Fruit fly (Drosophila melanogaster): ENCODE measurements around the gene unc-13-4A.
A peak's percentile ranks its signal among the peaks of the same experiment; 100 is the strongest.

Gene unc-13-4A

dm6 chr3L:7262471-7262870 is 50.2 kb downstream of the unc-13-4A start (continued):
- TF ChIP-seq gcm (GFP tag; optimal IDR thresholded peaks at IDR 0.05) (no peak), CG17186 (GFP tag; optimal IDR thresholded peaks at IDR 0.05) (no peak), Eip74EF (GFP tag; optimal IDR thresholded peaks at IDR 0.05) (peak in 1 of 2 experiments; percentile 33), fru (optimal IDR thresholded peaks at IDR 0.05) (no peak), dpn (GFP tag; optimal IDR thresholded peaks at IDR 0.05) (peak in 1 of 2 experiments; percentile 33), crp (GFP tag; optimal IDR thresholded peaks at IDR 0.05) (no peak), pnt (GFP tag; optimal IDR thresholded peaks at IDR 0.05) (no peak), CG6689 (GFP tag; IDR thresholded peaks at IDR 0.05) (0 out of 2 replicates have a peak, but pooled peaks have one; percentile 17), Xrp1 (GFP tag; IDR thresholded peaks at IDR 0.05) (peak; percentile 7; the same call in 1 of the 2 replicates), ERR (GFP tag; optimal IDR thresholded peaks at IDR 0.05) (no peak), CG30403 (GFP tag; optimal IDR thresholded peaks at IDR 0.05) (peak; percentile 31), lab (GFP tag; optimal IDR thresholded peaks at IDR 0.05) (peak; percentile 25), CG17359 (tag; optimal IDR thresholded peaks at IDR 0.05) (peak; percentile 56), crc (GFP tag; optimal IDR thresholded peaks at IDR 0.05) (no peak), CG4707 (GFP tag; optimal IDR thresholded peaks at IDR 0.05) (no peak), CG17328 (GFP tag; IDR thresholded peaks at IDR 0.05) (0 out of 2 replicates have a peak, but pooled peaks have one; percentile 23), Sox100B (GFP tag; optimal IDR thresholded peaks at IDR 0.05) (peak; percentile 45), slp2 (GFP tag; optimal IDR thresholded peaks at IDR 0.05) (no peak)

- TF ChIP-seq kni (GFP tag; optimal IDR thresholded peaks at IDR 0.05), result peak; percentile 49
- TF ChIP-seq Abd-B (GFP tag; optimal IDR thresholded peaks at IDR 0.05), result peak; percentile 3
- TF ChIP-seq chinmo (GFP tag; IDR thresholded peaks at IDR 0.05; ENCODE audit: partially characterized antibody), result 0 out of 4 replicates have a peak, but pooled peaks have one; percentile 38
- TF ChIP-seq CG6813 (GFP tag; optimal IDR thresholded peaks at IDR 0.05), result no peak
- no peak for TF ChIP-seq CG6765 (GFP tag; optimal IDR thresholded peaks at IDR 0.05)
- peak; percentile 12 for TF ChIP-seq sd (tag; optimal IDR thresholded peaks at IDR 0.05)
- no peak for TF ChIP-seq sug (tag; optimal IDR thresholded peaks at IDR 0.05)
- peak; percentile 51 for TF ChIP-seq CG31224 (GFP tag; IDR thresholded peaks at IDR 0.05)
- TF ChIP-seq Med (GFP tag), result peak; percentile 13
- TF ChIP-seq Hr39 (optimal IDR thresholded peaks at IDR 0.05), result peak; percentile 80
- no peak for TF ChIP-seq slou (GFP tag; optimal IDR thresholded peaks at IDR 0.05)
- TF ChIP-seq CG11456 (GFP tag; IDR thresholded peaks at IDR 0.05), result 0 out of 3 replicates have a peak, but pooled peaks have one; percentile 53
- 0 out of 3 replicates have a peak, but pooled peaks have one; percentile 20 for TF ChIP-seq ci (GFP tag; IDR thresholded peaks at IDR 0.05)
- TF ChIP-seq CG6791 (GFP tag; IDR thresholded peaks at IDR 0.05; ENCODE audit: partially characterized antibody), result 0 out of 3 replicates have a peak, but pooled peaks have one; percentile 15
- peak; percentile 82 for TF ChIP-seq crol (GFP tag; IDR thresholded peaks at IDR 0.05)
Observed at dm6 chr3L:7258267-7258666, 54.4 kb downstream of the unc-13-4A start.

dm6 chr3L:7254724-7255123 is 58.0 kb downstream of the unc-13-4A start:
- no peak for TF ChIP-seq Nf-YA (GFP tag; IDR thresholded peaks at IDR 0.05)
- TF ChIP-seq Blimp-1 (GFP tag; optimal IDR thresholded peaks at IDR 0.05), result peak; percentile 63
- peak; percentile 71 for TF ChIP-seq sens (GFP tag)
- TF ChIP-seq al (GFP tag; IDR thresholded peaks at IDR 0.05), result no peak
- peak; percentile 53 for TF ChIP-seq Ets65A (GFP tag)
- no peak for TF ChIP-seq prd (optimal IDR thresholded peaks at IDR 0.05)
- TF ChIP-seq prd (GFP tag; IDR thresholded peaks at IDR 0.05), result 0 out of 3 replicates have a peak, but pooled peaks have one; percentile 27
- TF ChIP-seq sisA (GFP tag; IDR thresholded peaks at IDR 0.05), result peak; percentile 25; the same call in 1 of the 2 replicates
